Worm (Caenorhabditis elegans) whole organism, L4 larva: Measurements from ENCODE around the gene T01G5.6.

ENCODE experiments used
- F10B5.3 ChIP-seq: sonication (generic microtip); optimal IDR thresholded peaks from 2 replicates; lab custom pipeline; 2016; ENCODE audit warnings: mild to moderate bottlenecking, missing genetic modification characterization, missing compliant biosample characterization
- F26F4.8 ChIP-seq: fragments of 200-800 bp; sonication (Bioruptor generic); conservative IDR thresholded peaks from 2 replicates; pipeline ENCODE4 v1.3.6; 2022; ENCODE audit warnings: missing genetic modification characterization, missing compliant biosample characterization
- R02D3.7 ChIP-seq: fragments of 150-350 bp; sonication (generic microtip); optimal IDR thresholded peaks from 3 replicates; lab custom pipeline; 2014; ENCODE audit warnings: missing biosample characterization, missing genetic modification characterization
- T20F7.1 ChIP-seq: fragments of 200-800 bp; sonication (Bioruptor generic); optimal IDR thresholded peaks from 2 replicates; lab custom pipeline; 2018; ENCODE audit warnings: mild to moderate bottlenecking, missing genetic modification characterization, missing compliant biosample characterization
- Y105C5A.15 ChIP-seq: fragments of 200-800 bp; sonication (Bioruptor generic); IDR thresholded peaks from 2 replicates; pipeline ENCODE4 v1.3.6; 2022; ENCODE audit warnings: missing genetic modification characterization, missing compliant biosample characterization
- Y48G9A.11 ChIP-seq: fragments of 200-800 bp; sonication (Bioruptor generic); IDR thresholded peaks from 2 replicates; pipeline ENCODE4 v1.3.6; 2022; ENCODE audit warnings: missing genetic modification reagents, missing genetic modification characterization, missing compliant biosample characterization
- ZK337.2 ChIP-seq: fragments of 200-800 bp; sonication (Bioruptor generic); IDR thresholded peaks from 2 replicates; pipeline ENCODE4 v1.3.6; 2022; ENCODE audit warnings: missing genetic modification reagents, missing genetic modification characterization, missing compliant biosample characterization
- ZK546.5 ChIP-seq, 2 experiments: sonication (generic microtip); optimal IDR thresholded peaks; 2 replicates each; lab custom pipeline; 2017; ENCODE audit warnings: missing biosample characterization in 2 of 2, missing genetic modification characterization in 2 of 2
- attf-4 ChIP-seq: sonication (generic microtip); optimal IDR thresholded peaks from 3 replicates; lab custom pipeline; 2017; ENCODE audit warnings: missing biosample characterization, missing genetic modification characterization
- ceh-32 ChIP-seq: sonication (generic microtip); optimal IDR thresholded peaks from 2 replicates; lab custom pipeline; 2016; ENCODE audit warnings: mild to moderate bottlenecking, missing genetic modification characterization, missing compliant biosample characterization; ENCODE audit not compliant: poor library complexity
- ces-1 ChIP-seq: fragments of 150-350 bp; sonication (generic microtip); optimal IDR thresholded peaks from 4 replicates; lab custom pipeline; 2014; ENCODE audit warnings: missing biosample characterization, missing genetic modification reagents, missing genetic modification characterization
- dmd-6 ChIP-seq: fragments of 200-800 bp; sonication (Bioruptor generic); IDR thresholded peaks from 2 replicates; pipeline ENCODE4 v1.3.6; 2022; ENCODE audit warnings: missing genetic modification reagents, missing genetic modification characterization, missing compliant biosample characterization
- dmd-9 ChIP-seq: fragments of 200-800 bp; sonication (Bioruptor generic); IDR thresholded peaks from 2 replicates; pipeline ENCODE4 v1.3.6; 2022; ENCODE audit warnings: missing genetic modification reagents, missing genetic modification characterization, missing compliant biosample characterization
- duxl-1 ChIP-seq: sonication (generic microtip); optimal IDR thresholded peaks from 2 replicates; lab custom pipeline; 2016; ENCODE audit warnings: mild to moderate bottlenecking, missing genetic modification characterization, moderate library complexity, missing compliant biosample characterization; ENCODE audit not compliant: poor library complexity
- dve-1 ChIP-seq: sonication (generic microtip); optimal IDR thresholded peaks from 2 replicates; lab custom pipeline; 2017; ENCODE audit warnings: antibody characterized with exemption, mild to moderate bottlenecking, missing genetic modification characterization, missing compliant biosample characterization; ENCODE audit not compliant: insufficient read depth
- fkh-10 ChIP-seq: fragments of 150-350 bp; optimal IDR thresholded peaks from 2 replicates; lab custom pipeline; 2014; ENCODE audit warnings: missing biosample characterization, missing genetic modification reagents, missing genetic modification characterization
- hlh-30 ChIP-seq: sonication (generic microtip); optimal IDR thresholded peaks from 2 replicates; lab custom pipeline; 2017; ENCODE audit warnings: antibody characterized with exemption, mild to moderate bottlenecking, missing genetic modification characterization, missing compliant biosample characterization; ENCODE audit not compliant: insufficient read depth
- hmg-1.1 ChIP-seq: fragments of 200-800 bp; sonication (Bioruptor generic); IDR thresholded peaks from 2 replicates; pipeline ENCODE4 v1.3.6; 2022; ENCODE audit warnings: missing genetic modification reagents, missing genetic modification characterization, missing compliant biosample characterization
- lin-29 ChIP-seq: fragments of 200-800 bp; sonication (Bioruptor generic); IDR thresholded peaks from 2 replicates; pipeline ENCODE4 v1.3.6; 2022; ENCODE audit warnings: missing genetic modification reagents, missing genetic modification characterization, missing compliant biosample characterization
- lin-38 ChIP-seq: fragments of 200-800 bp; sonication (Bioruptor generic); IDR thresholded peaks from 2 replicates; pipeline ENCODE4 v1.3.6; 2022; ENCODE audit warnings: missing genetic modification reagents, missing genetic modification characterization, missing compliant biosample characterization
- lir-3 ChIP-seq: sonication (generic microtip); optimal IDR thresholded peaks from 2 replicates; lab custom pipeline; 2016; ENCODE audit warnings: mild to moderate bottlenecking, missing genetic modification characterization, missing compliant biosample characterization
- lsy-2 ChIP-seq, 2 experiments: fragments of 150-350 bp in 1 of 2; sonication (generic microtip) in 1 of 2; optimal IDR thresholded peaks; 2 replicates each; lab custom pipeline; 2014 to 2017; ENCODE audit warnings: missing biosample characterization in 2 of 2, missing genetic modification characterization in 2 of 2
- madf-5 ChIP-seq, 2 experiments: fragments of 200-800 bp; sonication (Bioruptor generic); IDR thresholded peaks; 2 replicates each; pipeline ENCODE4 v1.3.6; 2022; ENCODE audit warnings: missing compliant biosample characterization in 2 of 2, missing genetic modification characterization in 2 of 2
- madf-9 ChIP-seq: fragments of 200-800 bp; sonication (Bioruptor generic); conservative IDR thresholded peaks from 2 replicates; pipeline ENCODE4 v1.3.6; 2022; ENCODE audit warnings: missing genetic modification reagents, missing genetic modification characterization, missing compliant biosample characterization
- mdt-29 ChIP-seq: fragments of 200-800 bp; sonication (Bioruptor generic); IDR thresholded peaks from 2 replicates; pipeline ENCODE4 v1.3.6; 2022; ENCODE audit warnings: missing genetic modification reagents, missing genetic modification characterization, missing compliant biosample characterization
- mes-2 ChIP-seq: sonication (generic microtip); optimal IDR thresholded peaks from 2 replicates; lab custom pipeline; 2016; ENCODE audit warnings: missing genotype, mild to moderate bottlenecking, missing genetic modification characterization, missing compliant biosample characterization; ENCODE audit not compliant: poor library complexity, severe bottlenecking
- nhr-10 ChIP-seq: fragments of 150-350 bp; optimal IDR thresholded peaks from 2 replicates; lab custom pipeline; 2014; ENCODE audit warnings: missing biosample characterization, missing genetic modification characterization
- nhr-111 ChIP-seq: fragments of 200-800 bp; sonication (Bioruptor generic); optimal IDR thresholded peaks from 2 replicates; lab custom pipeline; 2018; ENCODE audit warnings: mild to moderate bottlenecking, missing genetic modification characterization, missing compliant biosample characterization
- nhr-237 ChIP-seq: sonication (generic microtip); optimal IDR thresholded peaks from 2 replicates; lab custom pipeline; 2017; ENCODE audit warnings: missing biosample characterization, missing genetic modification characterization
- nhr-25 ChIP-seq: sonication (generic microtip); optimal IDR thresholded peaks from 2 replicates; lab custom pipeline; 2017; ENCODE audit warnings: missing genetic modification characterization, mild to moderate bottlenecking, missing compliant biosample characterization, antibody characterized with exemption, moderate library complexity, borderline replicate concordance; ENCODE audit not compliant: insufficient read depth
- nhr-42 ChIP-seq: fragments of 200-800 bp; sonication (Bioruptor generic); IDR thresholded peaks from 2 replicates; pipeline ENCODE4 v1.3.6; 2022; ENCODE audit warnings: missing genetic modification characterization, missing compliant biosample characterization
- nhr-6 ChIP-seq: fragments of 150-350 bp; optimal IDR thresholded peaks from 2 replicates; lab custom pipeline; 2014; ENCODE audit warnings: missing biosample characterization, missing genetic modification characterization
- pqm-1 ChIP-seq: sonication (generic microtip); optimal IDR thresholded peaks from 2 replicates; lab custom pipeline; 2017; ENCODE audit warnings: missing biosample characterization, missing genetic modification characterization
- set-16 ChIP-seq: fragments of 200-800 bp; sonication (Bioruptor generic); IDR thresholded peaks from 2 replicates; pipeline ENCODE4 v1.3.6; 2022; ENCODE audit warnings: missing genetic modification reagents, missing genetic modification characterization, missing compliant biosample characterization
- spr-1 ChIP-seq: sonication (generic microtip); optimal IDR thresholded peaks from 2 replicates; lab custom pipeline; 2016; ENCODE audit warnings: mild to moderate bottlenecking, missing genetic modification characterization, missing compliant biosample characterization
- spr-3 ChIP-seq: fragments of 200-800 bp; sonication (Bioruptor generic); optimal IDR thresholded peaks from 2 replicates; lab custom pipeline; 2018; ENCODE audit warnings: mild to moderate bottlenecking, missing genetic modification characterization, missing compliant biosample characterization
- tra-1 ChIP-seq: fragments of 200-800 bp; sonication (Bioruptor generic); IDR thresholded peaks from 2 replicates; pipeline ENCODE4 v1.3.6; 2022; ENCODE audit warnings: missing genetic modification reagents, missing genetic modification characterization, missing compliant biosample characterization
- unc-130 ChIP-seq: sonication (generic microtip); optimal IDR thresholded peaks from 2 replicates; lab custom pipeline; 2016; ENCODE audit warnings: missing genetic modification reagents, missing genetic modification characterization, missing compliant biosample characterization
- unc-39 ChIP-seq: sonication (generic microtip); optimal IDR thresholded peaks from 2 replicates; lab custom pipeline; 2017; ENCODE audit warnings: missing biosample characterization, missing genetic modification characterization
- vab-7 ChIP-seq: fragments of 200-800 bp; sonication (Bioruptor generic); IDR thresholded peaks from 2 replicates; pipeline ENCODE4 v1.3.6; 2022; ENCODE audit warnings: missing genetic modification reagents, missing genetic modification characterization, missing compliant biosample characterization
- zip-11 ChIP-seq: fragments of 200-800 bp; sonication (Bioruptor generic); IDR thresholded peaks from 2 replicates; pipeline ENCODE4 v1.3.6; 2022; ENCODE audit warnings: missing genetic modification characterization, missing compliant biosample characterization
- zip-2 ChIP-seq: fragments of 150-350 bp; optimal IDR thresholded peaks from 2 replicates; lab custom pipeline; 2014; ENCODE audit warnings: missing biosample characterization, missing genetic modification characterization

The T01G5.6 gene

DNA sequence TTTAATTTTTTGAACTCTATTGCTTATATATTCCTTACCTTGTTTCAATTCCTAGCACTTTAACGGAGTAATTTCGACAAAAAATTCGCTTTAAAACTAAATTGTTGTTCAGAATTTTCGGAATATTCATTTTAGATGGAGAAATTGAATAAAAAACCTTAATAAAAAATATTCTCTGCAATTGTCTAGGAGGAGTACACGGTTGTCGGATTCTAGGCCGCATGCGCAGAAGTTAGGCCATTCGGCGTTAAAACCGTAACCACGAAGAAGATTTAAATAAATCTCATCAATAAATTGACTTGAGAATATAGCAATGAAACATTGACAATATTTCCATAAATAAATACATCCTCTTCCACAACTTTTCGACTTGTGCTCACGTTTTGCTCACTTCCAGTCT lies 31.6 kb downstream of the T01G5.6 start, which contains the start of the genes C01G10.10 and C01G10.9 (continued):
- peak; percentile 74 for TF ChIP-seq lin-38 (GFP tag; lab: Robert Waterston, UW)
- TF ChIP-seq ceh-32 (tag; lab: Kevin White, UChicago), result no peak
- no peak for TF ChIP-seq nhr-10
- TF ChIP-seq spr-1 (tag; lab: Kevin White, UChicago), result peak; percentile 31
- TF ChIP-seq F10B5.3 (tag; lab: Kevin White, UChicago), result no peak
- no peak for TF ChIP-seq spr-3
- TF ChIP-seq T20F7.1 (GFP tag; lab: Kevin White, UChicago), result peak; percentile 33
- TF ChIP-seq nhr-237, result no peak
- no peak for TF ChIP-seq zip-11 (GFP tag; lab: Robert Waterston, UW)
- peak; percentile 39 for TF ChIP-seq dve-1 (tag; lab: Kevin White, UChicago)
- no peak for TF ChIP-seq attf-4 (tag; lab: Kevin White, UChicago)
- TF ChIP-seq hlh-30 (tag; lab: Kevin White, UChicago), result peak; percentile 3
- no peak for TF ChIP-seq lir-3 (tag; lab: Kevin White, UChicago)
- no peak for TF ChIP-seq madf-5 (GFP tag; IDR thresholded peaks at IDR 0.05; lab: Robert Waterston, UW)
- no peak for TF ChIP-seq ces-1
- peak; percentile 89 for TF ChIP-seq unc-130
- no peak for TF ChIP-seq set-16 (GFP tag; lab: Robert Waterston, UW)
- no peak for TF ChIP-seq Y48G9A.11 (GFP tag; lab: Robert Waterston, UW)
- TF ChIP-seq fkh-10, result no peak
- TF ChIP-seq Y105C5A.15 (GFP tag; lab: Robert Waterston, UW), result no peak
- no peak for TF ChIP-seq vab-7 (GFP tag; lab: Robert Waterston, UW)
- TF ChIP-seq nhr-6 (tag; lab: Kevin White, UChicago), result peak; percentile 69
- TF ChIP-seq unc-39 (tag; lab: Kevin White, UChicago), result no peak
- TF ChIP-seq zip-2, result no peak
- peak in 1 of 2 experiments; percentile 80 for TF ChIP-seq lsy-2 (tag; optimal IDR thresholded peaks at IDR 0.05; lab: Kevin White, UChicago)
- 0 out of 2 replicates have a peak, but pooled peaks have one; percentile 24 for TF ChIP-seq madf-9 (GFP tag; lab: Robert Waterston, UW)
- TF ChIP-seq duxl-1 (tag; lab: Kevin White, UChicago), result peak; percentile 71
- TF ChIP-seq pqm-1, result no peak
- peak; percentile 98 for TF ChIP-seq mes-2 (tag; lab: Kevin White, UChicago)
- TF ChIP-seq F26F4.8 (GFP tag; lab: Robert Waterston, UW), result no peak
- peak; percentile 58; the same call in 1 of the 2 replicates for TF ChIP-seq dmd-9
- 0 out of 2 replicates have a peak, but pooled peaks have one; percentile 69 for TF ChIP-seq ZK337.2 (GFP tag; lab: Robert Waterston, UW)
- TF ChIP-seq mdt-29 (GFP tag; lab: Robert Waterston, UW), result no peak
- TF ChIP-seq lin-29 (GFP tag; lab: Robert Waterston, UW), result no peak
- TF ChIP-seq nhr-42 (GFP tag; lab: Robert Waterston, UW), result no peak
- peak; percentile 64 for TF ChIP-seq dmd-6 (GFP tag; lab: Robert Waterston, UW)
- TF ChIP-seq nhr-25 (tag; lab: Kevin White, UChicago), result no peak
- no peak for TF ChIP-seq tra-1
- TF ChIP-seq R02D3.7 (tag; lab: Kevin White, UChicago), result no peak

DNA sequence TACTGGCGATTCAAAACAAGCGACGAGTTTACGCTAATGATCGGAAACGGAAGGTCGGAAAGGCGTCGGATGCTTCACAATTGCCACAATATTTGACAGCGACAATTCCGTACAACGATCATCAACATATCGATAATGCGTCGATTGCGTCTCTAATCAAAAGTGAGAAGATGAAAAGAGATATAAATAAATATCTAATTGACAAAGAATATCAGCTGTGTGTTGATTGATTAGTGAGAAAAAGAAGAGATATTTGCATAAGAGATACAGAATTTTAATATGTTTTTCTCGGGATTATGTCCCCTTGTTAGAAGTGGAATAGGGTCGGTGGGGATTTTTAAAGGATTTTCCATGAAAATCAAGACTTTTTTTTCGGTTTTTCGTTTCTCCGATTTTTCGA lies 35.3 kb downstream of the T01G5.6 start:
- TF ChIP-seq zip-11 (GFP tag; lab: Robert Waterston, UW) (no peak), dve-1 (tag; lab: Kevin White, UChicago) (no peak), ZK546.5 (tag; optimal IDR thresholded peaks at IDR 0.05; lab: Kevin White, UChicago) (no peak), hmg-1.1 (no peak), nhr-111 (GFP tag; lab: Kevin White, UChicago) (no peak), Y105C5A.15 (GFP tag; lab: Robert Waterston, UW) (no peak)
